Fruit fly (Drosophila melanogaster) whole organism, embryonic: Measurements from ENCODE around the gene Drs.

Experiments used
- C15 ChIP-seq: fragments of 200-800 bp; sonication (Bioruptor generic); IDR thresholded peaks from 3 replicates; pipeline ENCODE4 v1.3.6; 2022; ENCODE audit warnings: missing biosample characterization, missing genetic modification characterization
- CG14710 ChIP-seq: fragments of 200-800 bp; sonication (Bioruptor generic); optimal IDR thresholded peaks from 3 replicates; lab custom pipeline; 2019; ENCODE audit warnings: missing biosample characterization, mild to moderate bottlenecking, missing genetic modification characterization, moderate library complexity
- CG16815 ChIP-seq: fragments of 200-800 bp; sonication (Bioruptor generic); optimal IDR thresholded peaks from 3 replicates; lab custom pipeline; 2017; ENCODE audit warnings: missing biosample characterization, mild to moderate bottlenecking, missing genetic modification characterization
- CG17802 ChIP-seq: fragments of 200-800 bp; sonication (Bioruptor generic); optimal IDR thresholded peaks from 2 replicates; lab custom pipeline; 2018; ENCODE audit warnings: missing biosample characterization, mild to moderate bottlenecking, missing genetic modification characterization, moderate library complexity
- CG18619 ChIP-seq: fragments of 200-800 bp; sonication (Bioruptor generic); optimal IDR thresholded peaks from 3 replicates; lab custom pipeline; 2017; ENCODE audit warnings: missing biosample characterization, mild to moderate bottlenecking, missing genetic modification characterization
- CG2116 ChIP-seq: fragments of 200-800 bp; sonication (Bioruptor generic); optimal IDR thresholded peaks from 3 replicates; lab custom pipeline; 2018; ENCODE audit warnings: missing biosample characterization, mild to moderate bottlenecking, missing genetic modification characterization
- CG2199 ChIP-seq: fragments of 200-800 bp; sonication (Bioruptor generic); IDR thresholded peaks from 3 replicates; pipeline ENCODE4 v1.3.6; 2022; ENCODE audit warnings: missing biosample characterization, missing genetic modification characterization
- CG30020 ChIP-seq: fragments of 200-800 bp; optimal IDR thresholded peaks from 2 replicates; lab custom pipeline; 2019; ENCODE audit warnings: missing biosample characterization, mild to moderate bottlenecking, missing genetic modification characterization, moderate library complexity
- CG31224 ChIP-seq: fragments of 200-800 bp; sonication (Bioruptor generic); IDR thresholded peaks from 2 replicates; pipeline ENCODE4 v1.3.6; 2022; ENCODE audit warnings: missing biosample characterization, missing genetic modification characterization
- CG4328 ChIP-seq: fragments of 200-800 bp; sonication (Bioruptor generic); optimal IDR thresholded peaks from 3 replicates; lab custom pipeline; 2017; ENCODE audit warnings: missing biosample characterization, missing genetic modification reagents, missing genetic modification characterization
- CG6254 ChIP-seq: fragments of 200-800 bp; sonication (Bioruptor generic); optimal IDR thresholded peaks from 3 replicates; lab custom pipeline; 2017; ENCODE audit warnings: mild to moderate bottlenecking, missing biosample characterization, missing genetic modification reagents, missing genetic modification characterization
- CG7745 ChIP-seq: fragments of 200-800 bp; sonication (Bioruptor generic); optimal IDR thresholded peaks from 2 replicates; lab custom pipeline; 2018; ENCODE audit warnings: missing biosample characterization, mild to moderate bottlenecking, missing genetic modification characterization, moderate library complexity
- CG7839 ChIP-seq: fragments of 200-800 bp; sonication (Bioruptor generic); optimal IDR thresholded peaks from 3 replicates; lab custom pipeline; 2018; ENCODE audit warnings: missing biosample characterization, mild to moderate bottlenecking, missing genetic modification characterization, moderate library complexity
- CHES-1-like ChIP-seq: fragments of 200-800 bp; sonication (Bioruptor generic); optimal IDR thresholded peaks from 2 replicates; lab custom pipeline; 2016; ENCODE audit warnings: missing biosample characterization, missing genetic modification characterization
- CoRest ChIP-seq: fragments of 200-800 bp; sonication (Bioruptor generic); optimal IDR thresholded peaks from 3 replicates; lab custom pipeline; 2018; ENCODE audit warnings: missing biosample characterization, mild to moderate bottlenecking, missing genetic modification characterization, moderate library complexity
- Dref ChIP-seq: fragments of 200-800 bp; sonication (Bioruptor generic); IDR thresholded peaks from 2 replicates; pipeline ENCODE4 v1.3.6; 2022; ENCODE audit warnings: missing biosample characterization, missing genetic modification characterization
- Hr78 ChIP-seq, 2 experiments: fragments of 200-800 bp in 1 of 2; fragments of >200 bp in 1 of 2; sonication (Bioruptor generic) in 1 of 2; optimal IDR thresholded peaks; 2 replicates each; lab custom pipeline; 2017 to 2019; ENCODE audit warnings: missing biosample characterization in 2 of 2, missing genetic modification characterization in 2 of 2, mild to moderate bottlenecking in 1 of 2, moderate library complexity in 1 of 2
- Lim3 ChIP-seq: fragments of 200-800 bp; sonication (Bioruptor generic); IDR thresholded peaks from 2 replicates; pipeline ENCODE4 v1.3.6; 2022; ENCODE audit warnings: missing biosample characterization, missing genetic modification characterization
- MTF-1 ChIP-seq: fragments of 200-800 bp; sonication (Bioruptor generic); optimal IDR thresholded peaks from 2 replicates; lab custom pipeline; 2018; ENCODE audit warnings: missing biosample characterization, mild to moderate bottlenecking, missing genetic modification characterization, borderline replicate concordance
- NC2α ChIP-seq: fragments of 200-800 bp; sonication (Bioruptor generic); optimal IDR thresholded peaks from 2 replicates; lab custom pipeline; 2016; ENCODE audit warnings: missing biosample characterization, missing genetic modification characterization
- Neu2 ChIP-seq: fragments of 200-800 bp; sonication (Bioruptor generic); optimal IDR thresholded peaks from 3 replicates; lab custom pipeline; 2016; ENCODE audit warnings: missing biosample characterization, missing genetic modification characterization, borderline replicate concordance
- Nf-YC ChIP-seq: fragments of 200-800 bp; optimal IDR thresholded peaks from 3 replicates; lab custom pipeline; 2019; ENCODE audit warnings: missing biosample characterization, mild to moderate bottlenecking, missing genetic modification characterization, moderate library complexity
- Poxn ChIP-seq: fragments of 200-800 bp; sonication (Bioruptor generic); IDR thresholded peaks from 2 replicates; pipeline ENCODE4 v1.3.6; 2022; ENCODE audit warnings: missing biosample characterization, missing genetic modification characterization
- Taf1 ChIP-seq: fragments of 200-800 bp; sonication (Bioruptor generic); IDR thresholded peaks from 2 replicates; pipeline ENCODE4 v1.3.6; 2022; ENCODE audit warnings: missing biosample characterization, missing genetic modification characterization
- Trl ChIP-seq, 3 experiments: fragments of >200 bp in 2 of 3; fragments of 200-800 bp in 1 of 3; sonication (Bioruptor generic) in 1 of 3; optimal IDR thresholded peaks; 2 replicates in 1 of 3; 3 replicates in 2 of 3; lab custom pipeline; 2016 to 2017; ENCODE audit warnings: missing biosample characterization in 1 of 3, missing genetic modification characterization in 1 of 3
- ash1 ChIP-seq: fragments of 200-800 bp; sonication (Bioruptor generic); optimal IDR thresholded peaks from 2 replicates; lab custom pipeline; 2018; ENCODE audit warnings: missing biosample characterization, mild to moderate bottlenecking, missing genetic modification characterization
- bigmax ChIP-seq: fragments of 200-800 bp; sonication (Bioruptor generic); optimal IDR thresholded peaks from 2 replicates; lab custom pipeline; 2018; ENCODE audit warnings: missing biosample characterization, mild to moderate bottlenecking, missing genetic modification characterization
- cas ChIP-seq: fragments of 200-800 bp; sonication (Bioruptor generic); IDR thresholded peaks from 2 replicates; pipeline ENCODE4 v1.3.6; 2022; ENCODE audit warnings: missing biosample characterization, missing genetic modification characterization
- caup ChIP-seq: fragments of 200-800 bp; sonication (Bioruptor generic); optimal IDR thresholded peaks from 3 replicates; lab custom pipeline; 2017; ENCODE audit warnings: missing biosample characterization, mild to moderate bottlenecking, missing genetic modification characterization, moderate library complexity; ENCODE audit not compliant: severe bottlenecking
- dpn ChIP-seq, 2 experiments: fragments of 200-800 bp; sonication (Bioruptor generic); optimal IDR thresholded peaks; 3 replicates each; lab custom pipeline; 2016; ENCODE audit warnings: missing biosample characterization in 2 of 2, missing genetic modification characterization in 2 of 2
- dysf ChIP-seq: fragments of 200-800 bp; sonication (Bioruptor generic); IDR thresholded peaks from 3 replicates; pipeline ENCODE4 v1.3.6; 2022; ENCODE audit warnings: missing biosample characterization, missing genetic modification characterization
- ewg ChIP-seq: fragments of 200-800 bp; sonication (Bioruptor generic); optimal IDR thresholded peaks from 3 replicates; lab custom pipeline; 2017; ENCODE audit warnings: mild to moderate bottlenecking, missing biosample characterization, missing genetic modification reagents, missing genetic modification characterization
- eyg ChIP-seq: fragments of 200-800 bp; sonication (Bioruptor generic); optimal IDR thresholded peaks from 3 replicates; lab custom pipeline; 2016; ENCODE audit warnings: missing biosample characterization, missing genetic modification characterization
- fru ChIP-seq: fragments of >200 bp; optimal IDR thresholded peaks from 2 replicates; lab custom pipeline; 2017
- gsb ChIP-seq: fragments of 200-800 bp; sonication (Bioruptor generic); IDR thresholded peaks from 2 replicates; pipeline ENCODE4 v1.3.6; 2022; ENCODE audit warnings: missing biosample characterization, missing genetic modification characterization
- hb ChIP-seq: fragments of 200-800 bp; sonication (Bioruptor generic); IDR thresholded peaks from 3 replicates; pipeline ENCODE4 v1.3.6; 2022; ENCODE audit warnings: missing biosample characterization, missing genetic modification characterization; ENCODE audit not compliant: partially characterized antibody
- lov ChIP-seq, 2 experiments: fragments of 200-800 bp in 1 of 2; fragments of >200 bp in 1 of 2; sonication (Bioruptor generic) in 1 of 2; IDR thresholded peaks in 1 of 2; optimal IDR thresholded peaks in 1 of 2; 2 replicates in 1 of 2; 3 replicates in 1 of 2; pipeline versions ENCODE4 v1.3.6 to Lab custom; 2017 to 2022; ENCODE audit warnings: missing biosample characterization in 1 of 2, missing genetic modification characterization in 1 of 2
- onecut ChIP-seq: fragments of 200-800 bp; sonication (Bioruptor generic); IDR thresholded peaks from 2 replicates; pipeline ENCODE4 v1.3.6; 2022; ENCODE audit warnings: missing biosample characterization, missing genetic modification characterization
- pzg ChIP-seq: fragments of 200-800 bp; sonication (Bioruptor generic); optimal IDR thresholded peaks from 3 replicates; lab custom pipeline; 2018; ENCODE audit warnings: missing biosample characterization, mild to moderate bottlenecking, missing genetic modification characterization, moderate library complexity
- repo ChIP-seq: fragments of 200-800 bp; sonication (Bioruptor generic); optimal IDR thresholded peaks from 2 replicates; lab custom pipeline; 2016; ENCODE audit warnings: missing biosample characterization, missing genetic modification characterization
- seq ChIP-seq: fragments of 200-800 bp; sonication (Bioruptor generic); IDR thresholded peaks from 2 replicates; pipeline ENCODE4 v1.3.6; 2022; ENCODE audit warnings: missing biosample characterization, missing genetic modification characterization
- sisA ChIP-seq: fragments of 200-800 bp; sonication (Bioruptor generic); IDR thresholded peaks from 2 replicates; pipeline ENCODE4 v1.3.6; 2022; ENCODE audit warnings: missing biosample characterization, missing genetic modification characterization
- slbo ChIP-seq: fragments of 200-800 bp; sonication (Bioruptor generic); IDR thresholded peaks from 2 replicates; pipeline ENCODE4 v1.3.6; 2022; ENCODE audit warnings: missing biosample characterization, missing genetic modification characterization
- sna ChIP-seq: fragments of 200-800 bp; sonication (Bioruptor generic); IDR thresholded peaks from 2 replicates; pipeline ENCODE4 v1.3.6; 2022; ENCODE audit warnings: missing biosample characterization, missing genetic modification characterization; ENCODE audit not compliant: partially characterized antibody
- tap ChIP-seq: fragments of 200-800 bp; optimal IDR thresholded peaks from 3 replicates; lab custom pipeline; 2019; ENCODE audit warnings: missing biosample characterization, mild to moderate bottlenecking, missing genetic modification characterization, moderate library complexity
- twi ChIP-seq: fragments of 200-800 bp; optimal IDR thresholded peaks from 2 replicates; lab custom pipeline; 2019; ENCODE audit warnings: missing biosample characterization, mild to moderate bottlenecking, missing genetic modification characterization, moderate library complexity
- vnd ChIP-seq: fragments of 200-800 bp; sonication (Bioruptor generic); IDR thresholded peaks from 3 replicates; pipeline ENCODE4 v1.3.6; 2022; ENCODE audit warnings: missing biosample characterization, missing genetic modification characterization; ENCODE audit not compliant: partially characterized antibody

Gene Drs

dm6 chr3L:3418207-3419086, 49.1 kb downstream of the Drs start (continued):
- TF ChIP-seq Lim3 (GFP tag; lab: Robert Waterston, UW) = peak; percentile 26; the same call in 1 of the 2 replicates
- TF ChIP-seq pzg = peak; percentile 19
- TF ChIP-seq twi (tag; lab: Kevin White, UChicago) = peak; percentile 15
- TF ChIP-seq MTF-1 = peak; percentile 50
- peak; percentile 57 for TF ChIP-seq onecut (GFP tag; lab: Robert Waterston, UW)
- peak; percentile 56 for TF ChIP-seq seq
- TF ChIP-seq repo = no peak
- TF ChIP-seq CG16815 (GFP tag; lab: Kevin White, UChicago) = peak; percentile 48
- peak; percentile 71; the same call in 2 of the 3 replicates for TF ChIP-seq C15 (GFP tag; lab: Robert Waterston, UW)
- peak; percentile 90 for TF ChIP-seq ash1 (GFP tag; lab: Kevin White, UChicago)
- peak; percentile 63; the same call in 1 of the 2 replicates for TF ChIP-seq cas
- TF ChIP-seq CG7839 = peak; percentile 78
- TF ChIP-seq CoRest (tag; lab: Kevin White, UChicago) = peak; percentile 66
- TF ChIP-seq caup = peak; percentile 86
- TF ChIP-seq dysf (GFP tag; lab: Robert Waterston, UW) = peak; percentile 86; the same call in 2 of the 3 replicates
- TF ChIP-seq vnd (GFP tag; lab: Robert Waterston, UW) = no peak
- TF ChIP-seq ewg = peak; percentile 19
- TF ChIP-seq slbo (GFP tag; lab: Robert Waterston, UW) = peak; percentile 87
- TF ChIP-seq fru (lab: Kevin White, UChicago) = no peak
- TF ChIP-seq dpn (GFP tag; optimal IDR thresholded peaks at IDR 0.05; lab: Kevin White, UChicago) = peak; percentile 58 to 72
- TF ChIP-seq CG18619 (GFP tag; lab: Kevin White, UChicago) = peak; percentile 74
- peak; percentile 69 for TF ChIP-seq CHES-1-like
- peak; percentile 54 for TF ChIP-seq tap (tag; lab: Kevin White, UChicago)
- peak; percentile 69 for TF ChIP-seq Nf-YC (tag; lab: Kevin White, UChicago)
- peak; percentile 59 for TF ChIP-seq gsb (GFP tag; lab: Robert Waterston, UW)
- TF ChIP-seq CG2116 = peak; percentile 20
- no peak for TF ChIP-seq Dref (GFP tag; lab: Robert Waterston, UW)
- peak; percentile 68; the same call in 1 of the 2 replicates for TF ChIP-seq sisA (GFP tag; lab: Robert Waterston, UW)
- TF ChIP-seq CG4328 (GFP tag; lab: Kevin White, UChicago) = peak; percentile 91
- peak; percentile 22 for TF ChIP-seq bigmax
- no peak for TF ChIP-seq Neu2 (GFP tag; lab: Kevin White, UChicago)
- TF ChIP-seq CG31224 (GFP tag; lab: Robert Waterston, UW) = peak; percentile 69
- TF ChIP-seq CG17802 = no peak
- TF ChIP-seq Poxn = no peak
- TF ChIP-seq sna (GFP tag; lab: Robert Waterston, UW) = no peak
- TF ChIP-seq Hr78 (GFP tag; optimal IDR thresholded peaks at IDR 0.05; lab: Kevin White, UChicago) = peak in 1 of 2 experiments; percentile 44
- TF ChIP-seq eyg (GFP tag; lab: Kevin White, UChicago) = peak; percentile 54
- TF ChIP-seq Trl (optimal IDR thresholded peaks at IDR 0.05; lab: Kevin White, UChicago) = peak; percentile 70 to 88
- peak; percentile 14 for TF ChIP-seq Trl (GFP tag; optimal IDR thresholded peaks at IDR 0.05; lab: Kevin White, UChicago)
- peak; percentile 54 for TF ChIP-seq NC2α (GFP tag; lab: Kevin White, UChicago)
- no peak for TF ChIP-seq CG6254 (GFP tag; lab: Kevin White, UChicago)
- peak; percentile 78 for TF ChIP-seq Taf1 (GFP tag; lab: Robert Waterston, UW)
- no peak for TF ChIP-seq CG7745 (tag; lab: Kevin White, UChicago)
- TF ChIP-seq CG2199 (GFP tag; lab: Robert Waterston, UW) = peak; percentile 83
- peak; percentile 3 for TF ChIP-seq CG14710 (tag; lab: Kevin White, UChicago)
- no peak for TF ChIP-seq lov (optimal IDR thresholded peaks at IDR 0.05; lab: Kevin White, UChicago)
- peak; percentile 66; the same call in 1 of the 3 replicates for TF ChIP-seq lov (GFP tag; IDR thresholded peaks at IDR 0.05; lab: Robert Waterston, UW)
- no peak for TF ChIP-seq hb (GFP tag; lab: Robert Waterston, UW)
- no peak for TF ChIP-seq CG30020 (tag; lab: Kevin White, UChicago)
